Worm (Caenorhabditis elegans): ENCODE data around the gene lys-5.

The lys-5 gene

DNA sequence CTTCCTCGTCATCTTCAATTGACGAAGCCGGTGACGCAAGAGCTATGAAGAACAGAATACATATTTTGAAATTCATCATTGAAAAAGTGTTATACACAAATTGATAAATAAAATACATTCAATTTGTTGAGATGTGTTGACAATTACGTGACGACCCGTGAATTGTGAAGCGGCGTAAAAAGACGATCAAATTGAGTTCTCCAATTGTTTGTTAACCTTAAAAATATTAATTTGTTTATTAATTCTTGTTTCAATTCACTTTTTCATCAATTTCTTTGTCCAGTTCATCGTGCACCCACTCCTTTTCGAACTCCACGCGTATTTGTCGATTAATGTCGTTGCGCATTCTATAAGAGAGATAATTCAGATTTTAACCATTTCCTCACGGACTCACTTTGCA lies 33.2 kb downstream of the lys-5 start, which contains the start of gene spe-36:
TSS of gene spe-36 (minus strand) at position 101 of the 400 bp plus-strand sequence.
- TF ChIP-seq nhr-6 (tag; optimal IDR thresholded peaks at IDR 0.05) (no peak), nhr-102 (tag; optimal IDR thresholded peaks at IDR 0.05) (no peak), attf-4 (tag; optimal IDR thresholded peaks at IDR 0.05) (no peak), unc-39 (tag; optimal IDR thresholded peaks at IDR 0.05) (no peak), ama-1 (optimal IDR thresholded peaks at IDR 0.05) (no peak), daf-12 (tag; optimal IDR thresholded peaks at IDR 0.05) (no peak), ztf-11 (tag; optimal IDR thresholded peaks at IDR 0.05) (no peak), spr-1 (tag; optimal IDR thresholded peaks at IDR 0.05) (no peak), hlh-11 (tag; optimal IDR thresholded peaks at IDR 0.05) (no peak), ZK337.2 (GFP tag; IDR thresholded peaks at IDR 0.05) (no peak)

DNA sequence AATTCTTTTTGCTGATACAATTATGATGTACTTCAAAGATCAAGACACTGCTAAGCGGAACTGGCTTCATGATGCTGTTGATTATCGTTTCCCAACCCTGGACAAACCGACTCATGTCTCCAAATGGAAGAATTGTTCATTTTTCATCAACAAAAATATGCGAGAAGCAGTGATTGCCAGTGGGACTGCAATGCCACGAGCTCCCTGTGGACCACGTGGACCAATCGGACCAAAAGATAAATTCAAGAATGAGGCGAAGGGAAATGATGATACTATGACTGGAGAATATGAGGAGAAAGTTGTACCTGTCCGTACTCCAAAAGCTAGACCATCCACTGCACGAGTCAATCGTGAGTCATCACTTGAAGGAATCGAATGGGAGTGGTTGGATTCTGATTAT lies 38.9 kb downstream of the lys-5 start:
- TF ChIP-seq daf-16 (GFP tag; optimal IDR thresholded peaks at IDR 0.05) (no peak), daf-16 (tag; optimal IDR thresholded peaks at IDR 0.05) (no peak), aha-1 (tag) (peak; percentile 92)

DNA sequence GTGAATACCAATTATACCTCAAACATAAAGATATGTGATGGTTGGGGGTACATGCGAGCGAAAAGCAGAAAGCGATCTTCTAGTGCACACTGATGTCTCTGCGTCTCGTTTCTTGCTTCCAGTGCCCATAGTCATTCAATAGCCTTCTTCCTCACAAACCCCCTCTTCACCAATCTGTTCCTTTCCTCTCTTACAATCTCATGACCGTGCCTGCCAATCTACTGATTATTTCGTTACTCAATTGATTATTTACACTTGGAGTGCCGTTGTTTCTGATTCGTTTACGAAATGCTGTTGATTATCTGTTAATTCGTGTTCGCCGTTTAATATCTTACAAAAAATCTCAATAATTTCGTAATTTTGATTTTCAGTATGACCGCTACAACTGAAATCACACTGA lies 40.5 kb downstream of the lys-5 start:
- TF ChIP-seq mes-2 (tag; optimal IDR thresholded peaks at IDR 0.05; ENCODE audit: poor library complexity, severe bottlenecking): peak; percentile 20
- TF ChIP-seq ceh-62 (tag; optimal IDR thresholded peaks at IDR 0.05): no peak
- TF ChIP-seq hlh-30 (tag; optimal IDR thresholded peaks at IDR 0.05; ENCODE audit: insufficient read depth): peak; percentile 5
- peak; percentile 17 for TF ChIP-seq hlh-11 (tag; optimal IDR thresholded peaks at IDR 0.05)
- no peak for TF ChIP-seq ceh-82 (tag; optimal IDR thresholded peaks at IDR 0.05)
- TF ChIP-seq daf-16 (GFP tag; optimal IDR thresholded peaks at IDR 0.05): no peak
- TF ChIP-seq daf-16 (tag; optimal IDR thresholded peaks at IDR 0.05): peak; percentile 25
- no peak for TF ChIP-seq saeg-2 (GFP tag; IDR thresholded peaks at IDR 0.05)
- TF ChIP-seq aly-2 (tag; optimal IDR thresholded peaks at IDR 0.05): no peak
- TF ChIP-seq dve-1 (tag; optimal IDR thresholded peaks at IDR 0.05; ENCODE audit: insufficient read depth): peak; percentile 15
- no peak for TF ChIP-seq mdt-29 (GFP tag; IDR thresholded peaks at IDR 0.05)
- TF ChIP-seq ctbp-1 (GFP tag; IDR thresholded peaks at IDR 0.05): no peak
- TF ChIP-seq ama-1 (optimal IDR thresholded peaks at IDR 0.05): no peak
- TF ChIP-seq T26A8.4 (GFP tag; IDR thresholded peaks at IDR 0.05): no peak
- no peak for TF ChIP-seq zfp-2 (tag; optimal IDR thresholded peaks at IDR 0.05)
- no peak for TF ChIP-seq unc-62 (GFP tag; optimal IDR thresholded peaks at IDR 0.05 in 1 of 2)
- TF ChIP-seq unc-62 (tag; optimal IDR thresholded peaks at IDR 0.05): no peak

DNA sequence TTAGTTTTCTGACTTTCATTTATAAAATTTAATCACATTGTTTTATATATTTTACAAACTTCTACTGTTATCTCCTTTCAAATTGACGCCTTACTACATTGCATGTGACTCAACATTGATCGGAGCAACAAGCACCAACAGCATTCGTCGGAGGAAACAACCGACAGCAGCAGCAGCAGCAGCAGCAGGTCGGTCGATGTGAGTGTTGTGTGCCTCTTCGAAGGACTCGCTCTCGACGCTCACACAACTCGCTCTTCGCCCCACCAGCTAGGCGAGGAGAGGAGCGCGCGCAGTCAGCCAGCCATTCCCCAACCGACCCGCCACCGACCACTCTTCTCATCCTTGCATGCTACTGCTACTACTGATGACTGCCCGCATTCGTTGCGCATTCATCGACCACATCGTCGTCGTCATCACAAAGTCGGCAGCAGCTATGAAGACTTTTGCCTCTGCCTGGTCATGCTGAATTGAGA lies 41.4 kb downstream of the lys-5 start, which contains the start of gene F12F6.1:
TSS of gene F12F6.1 (plus strand) at position 51 of the 473 bp plus-strand sequence.
- TF ChIP-seq F37D6.2 (tag; optimal IDR thresholded peaks at IDR 0.05): peak; percentile 33
- no peak for TF ChIP-seq lin-15B (tag; optimal IDR thresholded peaks at IDR 0.05)
- TF ChIP-seq egl-43 (GFP tag; IDR thresholded peaks at IDR 0.05): peak; percentile 84
- 0 out of 2 replicates have a peak, but pooled peaks have one; percentile 11 for TF ChIP-seq dmd-9 (GFP tag; IDR thresholded peaks at IDR 0.05)
- TF ChIP-seq Y48G9A.11 (GFP tag; IDR thresholded peaks at IDR 0.05): 0 out of 2 replicates have a peak, but pooled peaks have one; percentile 44
- TF ChIP-seq unc-130 (GFP tag; optimal IDR thresholded peaks at IDR 0.05): no peak
- 0 out of 2 replicates have a peak, but pooled peaks have one; percentile 42 for TF ChIP-seq ceh-20 (GFP tag; IDR thresholded peaks at IDR 0.05)
- peak; percentile 95 for TF ChIP-seq set-16 (GFP tag; IDR thresholded peaks at IDR 0.05)
- TF ChIP-seq dmd-8 (GFP tag; IDR thresholded peaks at IDR 0.05): 0 out of 2 replicates have a peak, but pooled peaks have one; percentile 53
- TF ChIP-seq nhr-6 (tag; optimal IDR thresholded peaks at IDR 0.05): peak; percentile 30
- peak; percentile 48 for TF ChIP-seq hlh-11 (tag; optimal IDR thresholded peaks at IDR 0.05)
- no peak for TF ChIP-seq daf-16 (GFP tag; optimal IDR thresholded peaks at IDR 0.05)
- peak; percentile 45 for TF ChIP-seq daf-16 (tag; optimal IDR thresholded peaks at IDR 0.05)
- peak; percentile 27; the same call in 1 of the 2 replicates for TF ChIP-seq hmg-1.1 (GFP tag; IDR thresholded peaks at IDR 0.05)
- TF ChIP-seq hlh-30 (tag; optimal IDR thresholded peaks at IDR 0.05; ENCODE audit: insufficient read depth): peak; percentile 60
- TF ChIP-seq mxl-3 (GFP tag; optimal IDR thresholded peaks at IDR 0.05): peak; percentile 10
- TF ChIP-seq mep-1 (tag; optimal IDR thresholded peaks at IDR 0.05): peak; percentile 38
- 0 out of 2 replicates have a peak, but pooled peaks have one; percentile 18 for TF ChIP-seq dmd-6 (GFP tag; IDR thresholded peaks at IDR 0.05)
- 0 out of 2 replicates have a peak, but pooled peaks have one; percentile 14 for TF ChIP-seq ceh-44 (GFP tag; IDR thresholded peaks at IDR 0.05)
- no peak; the same call in 1 of the 2 replicates for TF ChIP-seq zip-11 (GFP tag; IDR thresholded peaks at IDR 0.05)
- no peak for TF ChIP-seq gei-8 (GFP tag; optimal IDR thresholded peaks at IDR 0.05)
- TF ChIP-seq nhr-41 (GFP tag; IDR thresholded peaks at IDR 0.05): no peak
- no peak for TF ChIP-seq egl-27 (tag; optimal IDR thresholded peaks at IDR 0.05)
- no peak for TF ChIP-seq nhr-10 (tag; optimal IDR thresholded peaks at IDR 0.05)
- TF ChIP-seq nhr-42 (GFP tag; IDR thresholded peaks at IDR 0.05): no peak
- no peak for TF ChIP-seq nhr-102 (tag; optimal IDR thresholded peaks at IDR 0.05)
